Worm (Caenorhabditis elegans) whole organism, L3 larva: ENCODE measurements around the gene C01G12.13.

Source experiments
- R02D3.7 ChIP-seq: fragments of 150-350 bp; optimal IDR thresholded peaks from 2 replicates; lab custom pipeline; 2014; ENCODE audit warnings: missing biosample characterization, missing genetic modification characterization
- ZK546.5 ChIP-seq: sonication (generic microtip); optimal IDR thresholded peaks from 2 replicates; lab custom pipeline; 2017; ENCODE audit warnings: missing biosample characterization, missing genetic modification characterization
- aly-2 ChIP-seq: fragments of 150-350 bp; optimal IDR thresholded peaks from 2 replicates; lab custom pipeline; 2014; ENCODE audit warnings: missing biosample characterization, missing genetic modification characterization
- ama-1 ChIP-seq: fragments of 150-350 bp; optimal IDR thresholded peaks from 2 replicates; lab custom pipeline; 2018
- ceh-16 ChIP-seq: sonication (generic microtip); optimal IDR thresholded peaks from 2 replicates; lab custom pipeline; 2017; ENCODE audit warnings: missing biosample characterization, missing genetic modification characterization
- ceh-28 ChIP-seq: fragments of 150-350 bp; optimal IDR thresholded peaks from 2 replicates; lab custom pipeline; 2014; ENCODE audit warnings: missing biosample characterization, missing genetic modification reagents, missing genetic modification characterization
- ceh-82 ChIP-seq: fragments of 150-350 bp; optimal IDR thresholded peaks from 2 replicates; lab custom pipeline; 2014; ENCODE audit warnings: missing biosample characterization, missing genetic modification characterization
- ceh-9 ChIP-seq: sonication (generic microtip); optimal IDR thresholded peaks from 2 replicates; lab custom pipeline; 2018; ENCODE audit warnings: missing biosample characterization, missing genetic modification characterization
- elt-1 ChIP-seq: fragments of 150-350 bp; optimal IDR thresholded peaks from 2 replicates; lab custom pipeline; 2014; ENCODE audit warnings: missing biosample characterization, missing genetic modification characterization
- elt-2 ChIP-seq: sonication (generic microtip); optimal IDR thresholded peaks from 2 replicates; lab custom pipeline; 2016; ENCODE audit warnings: missing genetic modification reagents, mild to moderate bottlenecking, missing genetic modification characterization, missing compliant biosample characterization
- elt-3 ChIP-seq, 3 experiments: fragments of 150-350 bp in 1 of 3; sonication (generic microtip) in 2 of 3; optimal IDR thresholded peaks; 2 replicates in 2 of 3; 4 replicates in 1 of 3; lab custom pipeline; 2014 to 2017; ENCODE audit warnings: missing biosample characterization in 3 of 3, missing genetic modification characterization in 3 of 3
- eor-1 ChIP-seq, 2 experiments: fragments of 150-350 bp; optimal IDR thresholded peaks; 2 replicates each; lab custom pipeline; 2014 to 2018; ENCODE audit warnings: missing biosample characterization in 2 of 2, missing genetic modification characterization in 2 of 2
- fkh-2 ChIP-seq: fragments of 150-350 bp; optimal IDR thresholded peaks from 2 replicates; lab custom pipeline; 2014; ENCODE audit warnings: missing biosample characterization, missing genetic modification reagents, missing genetic modification characterization
- fos-1 ChIP-seq: fragments of 150-350 bp; optimal IDR thresholded peaks from 2 replicates; lab custom pipeline; 2014; ENCODE audit warnings: missing biosample characterization, missing genetic modification characterization
- hmg-11 ChIP-seq: sonication (generic microtip); optimal IDR thresholded peaks from 2 replicates; lab custom pipeline; 2016; ENCODE audit warnings: missing genetic modification characterization, missing compliant biosample characterization
- jun-1 ChIP-seq: fragments of 150-350 bp; optimal IDR thresholded peaks from 2 replicates; lab custom pipeline; 2014; ENCODE audit warnings: missing biosample characterization, missing genetic modification reagents, missing genetic modification characterization
- lin-15B ChIP-seq: fragments of 150-350 bp; optimal IDR thresholded peaks from 2 replicates; lab custom pipeline; 2014; ENCODE audit warnings: missing biosample characterization, missing genetic modification characterization
- lin-39 ChIP-seq: fragments of 150-350 bp; optimal IDR thresholded peaks from 2 replicates; lab custom pipeline; 2018; ENCODE audit warnings: missing biosample characterization, missing genetic modification reagents, missing genetic modification characterization
- lsy-12 ChIP-seq: sonication (generic microtip); optimal IDR thresholded peaks from 2 replicates; lab custom pipeline; 2016; ENCODE audit warnings: mild to moderate bottlenecking, missing genetic modification characterization, missing compliant biosample characterization
- mdl-1 ChIP-seq: fragments of 150-350 bp; optimal IDR thresholded peaks from 2 replicates; lab custom pipeline; 2014; ENCODE audit warnings: missing biosample characterization, missing genetic modification characterization
- mml-1 ChIP-seq: fragments of 150-350 bp; sonication (generic microtip); optimal IDR thresholded peaks from 3 replicates; lab custom pipeline; 2014; ENCODE audit warnings: missing biosample characterization, missing genetic modification characterization
- nfya-1 ChIP-seq: sonication (generic microtip); optimal IDR thresholded peaks from 2 replicates; lab custom pipeline; 2017; ENCODE audit warnings: missing genetic modification characterization, mild to moderate bottlenecking, missing compliant biosample characterization, antibody characterized with exemption, moderate library complexity; ENCODE audit not compliant: insufficient read depth
- nhr-11 ChIP-seq: fragments of 150-350 bp; optimal IDR thresholded peaks from 2 replicates; lab custom pipeline; 2014; ENCODE audit warnings: missing biosample characterization, missing genetic modification characterization
- nhr-12 ChIP-seq: fragments of 150-350 bp; optimal IDR thresholded peaks from 2 replicates; lab custom pipeline; 2014; ENCODE audit warnings: missing biosample characterization, missing genetic modification characterization
- nhr-23 ChIP-seq: fragments of 150-350 bp; optimal IDR thresholded peaks from 2 replicates; lab custom pipeline; 2014; ENCODE audit warnings: missing biosample characterization, missing genetic modification reagents, missing genetic modification characterization
- nhr-237 ChIP-seq: fragments of 150-350 bp; optimal IDR thresholded peaks from 2 replicates; lab custom pipeline; 2014; ENCODE audit warnings: missing biosample characterization, missing genetic modification characterization
- nhr-25 ChIP-seq: sonication (generic microtip); optimal IDR thresholded peaks from 2 replicates; lab custom pipeline; 2017; ENCODE audit warnings: missing biosample characterization, missing genetic modification characterization
- nhr-28 ChIP-seq: fragments of 150-350 bp; optimal IDR thresholded peaks from 2 replicates; lab custom pipeline; 2014; ENCODE audit warnings: missing biosample characterization, missing genetic modification characterization
- nhr-43 ChIP-seq: sonication (generic microtip); optimal IDR thresholded peaks from 2 replicates; lab custom pipeline; 2016; ENCODE audit warnings: mild to moderate bottlenecking, missing genetic modification characterization, missing compliant biosample characterization; ENCODE audit not compliant: poor library complexity, severe bottlenecking
- nhr-67 ChIP-seq: fragments of 150-350 bp; optimal IDR thresholded peaks from 2 replicates; lab custom pipeline; 2014; ENCODE audit warnings: missing biosample characterization, missing genetic modification characterization
- nhr-77 ChIP-seq: fragments of 150-350 bp; optimal IDR thresholded peaks from 2 replicates; lab custom pipeline; 2014; ENCODE audit warnings: missing biosample characterization, missing genetic modification characterization
- pha-4 ChIP-seq: fragments of 150-350 bp; optimal IDR thresholded peaks from 2 replicates; lab custom pipeline; 2014; ENCODE audit warnings: missing biosample characterization, missing genetic modification reagents, missing genetic modification characterization
- pqm-1 ChIP-seq: fragments of 150-350 bp; optimal IDR thresholded peaks from 2 replicates; lab custom pipeline; 2017; ENCODE audit warnings: missing biosample characterization, missing genetic modification characterization, inconsistent platforms
- skn-1 ChIP-seq: fragments of 150-350 bp; optimal IDR thresholded peaks from 2 replicates; lab custom pipeline; 2014; ENCODE audit warnings: missing biosample characterization, missing genetic modification characterization
- snpc-4 ChIP-seq: fragments of 150-350 bp; optimal IDR thresholded peaks from 2 replicates; lab custom pipeline; 2014; ENCODE audit warnings: missing biosample characterization, missing genetic modification characterization
- tbx-2 ChIP-seq: sonication (generic microtip); optimal IDR thresholded peaks from 2 replicates; lab custom pipeline; 2016; ENCODE audit warnings: mild to moderate bottlenecking, missing genetic modification characterization, missing compliant biosample characterization
- unc-39 ChIP-seq: sonication (generic microtip); optimal IDR thresholded peaks from 4 replicates; lab custom pipeline; 2017; ENCODE audit warnings: missing biosample characterization, missing genetic modification characterization
- unc-62 ChIP-seq: fragments of 150-350 bp; sonication (generic microtip); optimal IDR thresholded peaks from 4 replicates; lab custom pipeline; 2014; ENCODE audit warnings: missing biosample characterization, missing genetic modification reagents, missing genetic modification characterization
- zag-1 ChIP-seq: fragments of 150-350 bp; optimal IDR thresholded peaks from 2 replicates; lab custom pipeline; 2014; ENCODE audit warnings: missing biosample characterization, missing genetic modification characterization
- ztf-4 ChIP-seq: fragments of 150-350 bp; optimal IDR thresholded peaks from 2 replicates; lab custom pipeline; 2014; ENCODE audit warnings: missing biosample characterization, missing genetic modification characterization

The C01G12.13 gene

ce11 chrII:14593281-14593680 lies 16.8 kb downstream of the C01G12.13 start, which contains the start of gene catp-4:
Gene catp-4, plus strand, starts transcription at chrII:14593581.
- no peak for TF ChIP-seq eor-1 (tag; optimal IDR thresholded peaks at IDR 0.05; lab: Kevin White, UChicago)
- TF ChIP-seq R02D3.7 (tag; lab: Kevin White, UChicago) = no peak
- no peak for TF ChIP-seq pqm-1
- no peak for TF ChIP-seq elt-1 (tag; lab: Kevin White, UChicago)
- TF ChIP-seq nhr-67 (tag; lab: Kevin White, UChicago) = no peak

DNA sequence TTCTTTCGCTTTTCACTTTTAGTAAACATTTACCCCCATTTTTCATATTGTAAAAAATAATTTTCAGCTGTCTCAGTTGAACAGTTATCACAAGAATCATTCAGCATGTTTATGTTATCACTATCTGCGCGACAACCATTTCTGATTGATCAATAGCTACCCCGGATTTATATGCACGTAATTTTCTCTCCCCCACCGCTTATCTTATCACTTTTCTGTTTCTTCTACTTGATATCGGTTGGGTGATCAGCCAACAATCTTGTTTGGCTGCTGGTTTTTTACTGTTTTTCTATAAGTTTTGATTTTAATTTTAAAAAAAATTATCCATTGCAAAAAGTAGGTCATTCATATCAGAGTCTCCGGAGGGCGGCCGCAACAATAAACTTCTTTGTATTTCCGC lies 21.3 kb downstream of the C01G12.13 start:
- TF ChIP-seq elt-3 (tag; optimal IDR thresholded peaks at IDR 0.05; lab: Kevin White, UChicago) (peak in 2 of 3 experiments; percentile 90 to 94), unc-62 (GFP tag; lab: Kevin White, UChicago) (no peak)
- TF ChIP-seq, all 47 proteins: peak for 1

- TF ChIP-seq unc-39 (tag; lab: Kevin White, UChicago) (no peak), mdl-1 (no peak), skn-1 (peak; percentile 50), mml-1 (tag; lab: Kevin White, UChicago) (peak; percentile 30), nhr-23 (no peak), nhr-237 (tag; lab: Kevin White, UChicago) (no peak), lin-15B (tag; lab: Kevin White, UChicago) (peak; percentile 37), aly-2 (no peak), pqm-1 (peak; percentile 95), nhr-28 (tag; lab: Kevin White, UChicago) (no peak), tbx-2 (tag; lab: Kevin White, UChicago) (no peak), pha-4 (tag; lab: Kevin White, UChicago) (no peak), snpc-4 (tag; lab: Kevin White, UChicago) (no peak), ama-1 (lab: Kevin White, UChicago) (peak; percentile 53), ZK546.5 (tag; lab: Kevin White, UChicago) (no peak), R02D3.7 (tag; lab: Kevin White, UChicago) (no peak), eor-1 (tag; optimal IDR thresholded peaks at IDR 0.05; lab: Kevin White, UChicago) (no peak), elt-1 (tag; lab: Kevin White, UChicago) (no peak), zag-1 (no peak), ztf-4 (tag; lab: Kevin White, UChicago) (no peak), nhr-12 (tag; lab: Kevin White, UChicago) (no peak), ceh-82 (tag; lab: Kevin White, UChicago) (no peak), lsy-12 (no peak), ceh-9 (no peak), nhr-25 (tag; lab: Kevin White, UChicago) (no peak), elt-2 (tag; lab: Kevin White, UChicago) (peak; percentile 85), nhr-11 (tag; lab: Kevin White, UChicago) (peak; percentile 78), elt-3 (tag; optimal IDR thresholded peaks at IDR 0.05; lab: Kevin White, UChicago) (no peak), ceh-16 (tag; lab: Kevin White, UChicago) (no peak), nhr-43 (tag; lab: Kevin White, UChicago) (peak; percentile 23), nhr-77 (peak; percentile 9), jun-1 (tag; lab: Kevin White, UChicago) (peak; percentile 65), unc-62 (GFP tag; lab: Kevin White, UChicago) (no peak), nfya-1 (tag; lab: Kevin White, UChicago) (peak; percentile 81), fkh-2 (tag; lab: Kevin White, UChicago) (peak; percentile 74), ceh-28 (tag; lab: Kevin White, UChicago) (no peak), hmg-11 (tag; lab: Kevin White, UChicago) (no peak)
Observed at ce11 chrII:14598367-14598766, 21.8 kb downstream of the C01G12.13 start.

DNA sequence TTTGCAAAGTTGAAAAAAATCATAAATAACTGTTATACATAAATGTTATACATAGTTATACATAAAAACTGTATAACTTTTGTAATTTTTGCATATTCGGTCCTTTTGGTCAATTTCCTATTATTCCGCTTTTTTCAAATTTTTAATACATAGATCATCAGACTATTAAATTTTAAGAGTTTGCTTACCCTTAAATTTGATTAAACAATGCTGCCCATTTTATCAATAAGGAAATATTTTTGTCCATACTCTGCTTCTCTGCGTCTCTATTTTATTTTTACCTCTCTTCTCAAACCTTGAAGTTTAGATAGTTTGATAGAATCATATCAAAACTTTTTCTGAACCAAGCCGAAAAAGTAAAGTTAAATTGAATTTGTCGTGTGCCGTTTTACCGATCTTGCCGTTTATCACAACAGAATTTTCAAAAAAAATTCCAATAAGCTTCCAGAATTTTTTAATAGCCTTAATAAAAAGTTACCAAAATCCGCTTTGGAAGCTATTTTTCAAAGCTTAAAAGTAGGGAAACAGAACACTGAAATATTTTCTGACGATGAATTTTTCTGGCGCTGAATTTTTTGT lies 22.8 kb downstream of the C01G12.13 start:
- no peak for TF ChIP-seq nhr-67 (tag; lab: Kevin White, UChicago)
- TF ChIP-seq hmg-11 (tag; lab: Kevin White, UChicago) = no peak
- no peak for TF ChIP-seq ceh-16 (tag; lab: Kevin White, UChicago)
- peak; percentile 75 for TF ChIP-seq ama-1 (lab: Kevin White, UChicago)
- TF ChIP-seq fos-1 = no peak
- TF ChIP-seq lin-39 = no peak
- TF ChIP-seq eor-1 (tag; optimal IDR thresholded peaks at IDR 0.05; lab: Kevin White, UChicago) = no peak
- no peak for TF ChIP-seq nhr-237 (tag; lab: Kevin White, UChicago)
- peak; percentile 35 for TF ChIP-seq pqm-1
- TF ChIP-seq pha-4 (tag; lab: Kevin White, UChicago) = peak; percentile 58
